Fruit fly (Drosophila melanogaster): ENCODE measurements around the gene BBS8.
A peak's percentile ranks its signal among the peaks of the same experiment; 100 is the strongest.

Gene BBS8

dm6 chr2L:452872-453271 lies 30.2 kb downstream of the BBS8 start, which contains the start of the genes crq and shv (continued):
- TF ChIP-seq insv (GFP tag; optimal IDR thresholded peaks at IDR 0.05), result peak in 1 of 2 experiments; percentile 16
- no peak for TF ChIP-seq CG6175 (GFP tag; IDR thresholded peaks at IDR 0.05)
- TF ChIP-seq Gsc (GFP tag; IDR thresholded peaks at IDR 0.05), result no peak
- TF ChIP-seq gce (GFP tag; IDR thresholded peaks at IDR 0.05), result no peak
- TF ChIP-seq eyg (GFP tag; optimal IDR thresholded peaks at IDR 0.05), result no peak
- TF ChIP-seq slou (GFP tag; optimal IDR thresholded peaks at IDR 0.05), result no peak
- TF ChIP-seq CG17612 (GFP tag; IDR thresholded peaks at IDR 0.05), result no peak
- peak; percentile 47 for TF ChIP-seq CG15514 (GFP tag; optimal IDR thresholded peaks at IDR 0.05)
- no peak for TF ChIP-seq CG17328 (GFP tag; IDR thresholded peaks at IDR 0.05)
- TF ChIP-seq ATbp (GFP tag; optimal IDR thresholded peaks at IDR 0.05), result no peak
- TF ChIP-seq CG34422 (GFP tag; IDR thresholded peaks at IDR 0.05), result peak; percentile 52; the same call in 1 of the 3 replicates
- no peak for TF ChIP-seq row (GFP tag; IDR thresholded peaks at IDR 0.05)
- peak; percentile 99 for TF ChIP-seq Nf-YB (GFP tag; optimal IDR thresholded peaks at IDR 0.05)
- TF ChIP-seq C15 (GFP tag; IDR thresholded peaks at IDR 0.05), result no peak
- TF ChIP-seq lola (GFP tag; optimal IDR thresholded peaks at IDR 0.05), result no peak
- no peak for TF ChIP-seq CG17802 (tag; optimal IDR thresholded peaks at IDR 0.05)
- peak; percentile 35; the same call in 1 of the 2 replicates for TF ChIP-seq hbn (GFP tag; IDR thresholded peaks at IDR 0.05; ENCODE audit: partially characterized antibody)
- TF ChIP-seq Lhr (GFP tag; optimal IDR thresholded peaks at IDR 0.05), result peak; percentile 84
- peak; percentile 32 for TF ChIP-seq CG33557 (GFP tag; optimal IDR thresholded peaks at IDR 0.05)
- TF ChIP-seq CG9797 (GFP tag; optimal IDR thresholded peaks at IDR 0.05), result peak; percentile 85
- no peak for TF ChIP-seq Atf-2 (GFP tag; optimal IDR thresholded peaks at IDR 0.05)
- TF ChIP-seq CG3838 (GFP tag; optimal IDR thresholded peaks at IDR 0.05), result no peak
- no peak for TF ChIP-seq sc (optimal IDR thresholded peaks at IDR 0.05)
- TF ChIP-seq sc (GFP tag; optimal IDR thresholded peaks at IDR 0.05), result no peak
- TF ChIP-seq Mrtf (GFP tag; IDR thresholded peaks at IDR 0.05), result no peak
- no peak for TF ChIP-seq CG9727 (GFP tag; optimal IDR thresholded peaks at IDR 0.05)
- TF ChIP-seq CG7839 (tag; optimal IDR thresholded peaks at IDR 0.05), result no peak
- TF ChIP-seq Hey (tag; optimal IDR thresholded peaks at IDR 0.05), result no peak
- TF ChIP-seq pzg (GFP tag; optimal IDR thresholded peaks at IDR 0.05), result peak; percentile 90
- no peak for TF ChIP-seq CG31388 (GFP tag; optimal IDR thresholded peaks at IDR 0.05)
- TF ChIP-seq Usf (GFP tag; optimal IDR thresholded peaks at IDR 0.05), result no peak
- no peak for TF ChIP-seq CG7963 (GFP tag; IDR thresholded peaks at IDR 0.05; ENCODE audit: partially characterized antibody)
- no peak for TF ChIP-seq Drgx (GFP tag; IDR thresholded peaks at IDR 0.05)
- TF ChIP-seq pb (GFP tag; optimal IDR thresholded peaks at IDR 0.05), result no peak
- no peak for TF ChIP-seq CG1647 (GFP tag; optimal IDR thresholded peaks at IDR 0.05)
- TF ChIP-seq CG30403 (GFP tag; optimal IDR thresholded peaks at IDR 0.05), result no peak
- peak; percentile 36; the same call in 1 of the 3 replicates for TF ChIP-seq Opbp (GFP tag; IDR thresholded peaks at IDR 0.05; ENCODE audit: partially characterized antibody)
- peak; percentile 15 for TF ChIP-seq zf30C (GFP tag; optimal IDR thresholded peaks at IDR 0.05)
- TF ChIP-seq otp (GFP tag; IDR thresholded peaks at IDR 0.05), result no peak
- TF ChIP-seq CG11085 (GFP tag; IDR thresholded peaks at IDR 0.05), result no peak
- 0 out of 2 replicates have a peak, but pooled peaks have one; percentile 30 for TF ChIP-seq ato (GFP tag; IDR thresholded peaks at IDR 0.05; ENCODE audit: partially characterized antibody)
- no peak for TF ChIP-seq CG3065 (GFP tag; optimal IDR thresholded peaks at IDR 0.05)
- no peak for TF ChIP-seq CG15011 (GFP tag; optimal IDR thresholded peaks at IDR 0.05)
- TF ChIP-seq CrebB (tag; optimal IDR thresholded peaks at IDR 0.05), result peak; percentile 9
- no peak for TF ChIP-seq CG2129 (GFP tag; IDR thresholded peaks at IDR 0.05; ENCODE audit: partially characterized antibody)
- peak; percentile 41; the same call in 1 of the 2 replicates for TF ChIP-seq Scr (GFP tag; IDR thresholded peaks at IDR 0.05; ENCODE audit: partially characterized antibody)
- no peak for TF ChIP-seq cas (GFP tag; IDR thresholded peaks at IDR 0.05)
- no peak for TF ChIP-seq Oli (tag; optimal IDR thresholded peaks at IDR 0.05)
- peak; percentile 61 for TF ChIP-seq gfzf (GFP tag; optimal IDR thresholded peaks at IDR 0.05)
- TF ChIP-seq sob (GFP tag; IDR thresholded peaks at IDR 0.05), result no peak
- TF ChIP-seq Nf-YC (tag; optimal IDR thresholded peaks at IDR 0.05), result peak; percentile 100
